Fruit fly (Drosophila melanogaster): ENCODE results near the gene chinmo.

The chinmo gene

dm6 chr2L:1727826-1728619 lies 77.0 kb downstream of the chinmo start (continued):
- TF ChIP-seq Poxn (GFP tag; IDR thresholded peaks at IDR 0.05) (peak; percentile 94), Opbp (GFP tag; IDR thresholded peaks at IDR 0.05; ENCODE audit: partially characterized antibody) (peak; percentile 56; the same call in 2 of the 3 replicates), CG5953 (GFP tag; IDR thresholded peaks at IDR 0.05) (peak; percentile 90), CG32772 (GFP tag; IDR thresholded peaks at IDR 0.05) (peak; percentile 93), knrl (GFP tag; IDR thresholded peaks at IDR 0.05; ENCODE audit: partially characterized antibody) (peak; percentile 93), CG31365 (tag; optimal IDR thresholded peaks at IDR 0.05) (peak; percentile 84), Sry-β (GFP tag; optimal IDR thresholded peaks at IDR 0.05) (peak; percentile 48), CG11560 (tag; IDR thresholded peaks at IDR 0.05) (peak; percentile 91), cato (GFP tag; optimal IDR thresholded peaks at IDR 0.05; ENCODE audit: borderline replicate concordance) (peak; percentile 92), dan (GFP tag; IDR thresholded peaks at IDR 0.05) (peak; percentile 58; the same call in 1 of the 2 replicates), crol (GFP tag; IDR thresholded peaks at IDR 0.05) (no peak; the same call in none of the 2 replicates), onecut (GFP tag; IDR thresholded peaks at IDR 0.05) (peak; percentile 92), pnt (GFP tag; optimal IDR thresholded peaks at IDR 0.05) (peak; percentile 76), CG11504 (tag; optimal IDR thresholded peaks at IDR 0.05) (peak; percentile 97), CG12391 (tag; optimal IDR thresholded peaks at IDR 0.05) (peak; percentile 98), ken (GFP tag; IDR thresholded peaks at IDR 0.05) (peak; percentile 92; the same call in 2 of the 3 replicates), fu2 (GFP tag; optimal IDR thresholded peaks at IDR 0.05) (peak; percentile 76), CG12744 (GFP tag; optimal IDR thresholded peaks at IDR 0.05) (peak; percentile 86), hth (optimal IDR thresholded peaks at IDR 0.05) (no peak), CG2116 (GFP tag; optimal IDR thresholded peaks at IDR 0.05) (peak; percentile 87), Bdp1 (GFP tag; optimal IDR thresholded peaks at IDR 0.05) (peak; percentile 79), CG11456 (GFP tag; IDR thresholded peaks at IDR 0.05) (peak; percentile 97), CG13287 (GFP tag; IDR thresholded peaks at IDR 0.05; ENCODE audit: partially characterized antibody) (peak; percentile 98), bsh (GFP tag; optimal IDR thresholded peaks at IDR 0.05) (peak; percentile 98), CG15601 (tag; optimal IDR thresholded peaks at IDR 0.05) (peak; percentile 98), CG17802 (tag; optimal IDR thresholded peaks at IDR 0.05) (peak; percentile 70), Gsc (GFP tag; IDR thresholded peaks at IDR 0.05) (peak; percentile 80), chif (GFP tag; optimal IDR thresholded peaks at IDR 0.05) (peak; percentile 51 to 84), CG10959 (GFP tag; IDR thresholded peaks at IDR 0.05) (peak; percentile 90), corto (GFP tag; optimal IDR thresholded peaks at IDR 0.05) (peak; percentile 97), CG9727 (GFP tag; optimal IDR thresholded peaks at IDR 0.05) (peak; percentile 98), cwo (GFP tag; optimal IDR thresholded peaks at IDR 0.05) (peak; percentile 95), CG8944 (GFP tag; optimal IDR thresholded peaks at IDR 0.05) (peak; percentile 64), yki (optimal IDR thresholded peaks at IDR 0.05) (no peak), fd96Cb (tag; optimal IDR thresholded peaks at IDR 0.05) (peak; percentile 93), gcm (GFP tag; optimal IDR thresholded peaks at IDR 0.05) (peak; percentile 98), eve (GFP tag; optimal IDR thresholded peaks at IDR 0.05) (peak in 1 of 2 experiments; percentile 98), Optix (GFP tag; IDR thresholded peaks at IDR 0.05) (peak; percentile 94), CG31441 (GFP tag; IDR thresholded peaks at IDR 0.05) (peak; percentile 84), Hsf (GFP tag; optimal IDR thresholded peaks at IDR 0.05) (peak; percentile 89), ewg (GFP tag; optimal IDR thresholded peaks at IDR 0.05) (peak; percentile 100), danr (GFP tag; IDR thresholded peaks at IDR 0.05) (peak; percentile 94), CG14965 (GFP tag; optimal IDR thresholded peaks at IDR 0.05; ENCODE audit: borderline replicate concordance) (no peak), CG15269 (tag; optimal IDR thresholded peaks at IDR 0.05) (peak; percentile 99), sc (optimal IDR thresholded peaks at IDR 0.05) (no peak), sc (GFP tag; optimal IDR thresholded peaks at IDR 0.05) (peak; percentile 96), trem (tag; optimal IDR thresholded peaks at IDR 0.05) (peak; percentile 84), seq (GFP tag; IDR thresholded peaks at IDR 0.05) (peak; percentile 97), CG14014 (GFP tag; IDR thresholded peaks at IDR 0.05) (peak; percentile 97)
